Fruit fly (Drosophila melanogaster): ENCODE data around the gene CG7800.

The CG7800 gene

dm6 chr3R:8187446-8188133, 30.2 kb upstream of the CG7800 start:
- TF ChIP-seq CG8319 (GFP tag; optimal IDR thresholded peaks at IDR 0.05) (no peak), Eip78C (GFP tag) (peak; percentile 15), CG10669 (GFP tag; optimal IDR thresholded peaks at IDR 0.05) (peak; percentile 11), CG3919 (GFP tag; optimal IDR thresholded peaks at IDR 0.05) (peak; percentile 36), CG6163 (GFP tag; IDR thresholded peaks at IDR 0.05) (peak; percentile 37; the same call in 1 of the 3 replicates), ss (GFP tag; optimal IDR thresholded peaks at IDR 0.05) (peak; percentile 3 to 5), CG1621 (tag; optimal IDR thresholded peaks at IDR 0.05) (peak; percentile 15), fkh (GFP tag; optimal IDR thresholded peaks at IDR 0.05) (no peak), Gug (GFP tag; IDR thresholded peaks at IDR 0.05) (no peak)

- TF ChIP-seq CG10631 (GFP tag; optimal IDR thresholded peaks at IDR 0.05): no peak
- TF ChIP-seq Hr39 (GFP tag; optimal IDR thresholded peaks at IDR 0.05): no peak
- TF ChIP-seq vri (GFP tag; optimal IDR thresholded peaks at IDR 0.05): no peak
- TF ChIP-seq CG3032 (tag; optimal IDR thresholded peaks at IDR 0.05): no peak
- no peak for TF ChIP-seq CG32006 (GFP tag; optimal IDR thresholded peaks at IDR 0.05)
- TF ChIP-seq Hr38 (GFP tag; optimal IDR thresholded peaks at IDR 0.05): no peak
- TF ChIP-seq Eip93F (GFP tag; optimal IDR thresholded peaks at IDR 0.05): no peak
- no peak for TF ChIP-seq Eip75B (GFP tag; optimal IDR thresholded peaks at IDR 0.05)
- TF ChIP-seq dac (GFP tag; optimal IDR thresholded peaks at IDR 0.05): no peak
- no peak for TF ChIP-seq CG11294 (GFP tag; IDR thresholded peaks at IDR 0.05)
- no peak for TF ChIP-seq fd85E (GFP tag; optimal IDR thresholded peaks at IDR 0.05)
- TF ChIP-seq CG6276 (GFP tag; optimal IDR thresholded peaks at IDR 0.05): no peak
- TF ChIP-seq Smox (GFP tag; optimal IDR thresholded peaks at IDR 0.05): no peak
- TF ChIP-seq cyc (GFP tag; optimal IDR thresholded peaks at IDR 0.05): no peak
- TF ChIP-seq Ets21C (GFP tag; optimal IDR thresholded peaks at IDR 0.05): no peak
- TF ChIP-seq fkh (GFP tag; optimal IDR thresholded peaks at IDR 0.05): no peak
- TF ChIP-seq CG8319 (GFP tag; optimal IDR thresholded peaks at IDR 0.05): no peak
These were observed 28.3 kb upstream of the CG7800 start for dm6 chr3R:8189473-8189872.

dm6 chr3R:8190866-8191265, 26.9 kb upstream of the CG7800 start:
- TF ChIP-seq Hr38 (GFP tag; optimal IDR thresholded peaks at IDR 0.05) (no peak), fkh (GFP tag; optimal IDR thresholded peaks at IDR 0.05) (peak; percentile 21), fd85E (GFP tag; optimal IDR thresholded peaks at IDR 0.05) (no peak), Sox15 (GFP tag; optimal IDR thresholded peaks at IDR 0.05) (no peak), net (GFP tag; optimal IDR thresholded peaks at IDR 0.05) (no peak), CG6808 (GFP tag; optimal IDR thresholded peaks at IDR 0.05) (no peak), eg (GFP tag; IDR thresholded peaks at IDR 0.05) (peak; percentile 65; the same call in 2 of the 3 replicates), CG32006 (GFP tag; optimal IDR thresholded peaks at IDR 0.05) (no peak), achi (GFP tag; optimal IDR thresholded peaks at IDR 0.05) (peak; percentile 22), Ets96B (tag; optimal IDR thresholded peaks at IDR 0.05) (no peak), CG10669 (GFP tag; optimal IDR thresholded peaks at IDR 0.05) (no peak), Sox14 (GFP tag; optimal IDR thresholded peaks at IDR 0.05) (no peak), Met (GFP tag; optimal IDR thresholded peaks at IDR 0.05) (no peak), CG3919 (GFP tag; optimal IDR thresholded peaks at IDR 0.05) (no peak), CG4318 (GFP tag; optimal IDR thresholded peaks at IDR 0.05) (no peak)

- TF ChIP-seq Sox15 (GFP tag; optimal IDR thresholded peaks at IDR 0.05) (no peak), Eip78C (GFP tag) (no peak), CG8632 (GFP tag; optimal IDR thresholded peaks at IDR 0.05) (no peak), pdm3 (GFP tag; optimal IDR thresholded peaks at IDR 0.05) (no peak), achi (GFP tag; optimal IDR thresholded peaks at IDR 0.05) (no peak), CG8319 (GFP tag; optimal IDR thresholded peaks at IDR 0.05) (no peak), Sox102F (GFP tag; optimal IDR thresholded peaks at IDR 0.05) (no peak), ss (GFP tag; optimal IDR thresholded peaks at IDR 0.05) (no peak), Hr39 (GFP tag; optimal IDR thresholded peaks at IDR 0.05) (no peak), CG15336 (GFP tag; IDR thresholded peaks at IDR 0.05) (no peak), CG34406 (GFP tag; optimal IDR thresholded peaks at IDR 0.05) (no peak), CG8119 (GFP tag; IDR thresholded peaks at IDR 0.05) (no peak), CG7368 (GFP tag; optimal IDR thresholded peaks at IDR 0.05) (no peak), OdsH (GFP tag; optimal IDR thresholded peaks at IDR 0.05) (no peak)
These were observed 25.4 kb upstream of the CG7800 start for dm6 chr3R:8192261-8192917.
